Worm (Caenorhabditis elegans) whole organism, L3 larva: ENCODE data around the gene dnj-20.
A peak's percentile ranks its signal among the peaks of the same experiment; 100 is the strongest.

ENCODE experiments used
- ama-1 ChIP-seq: fragments of 150-350 bp; optimal IDR thresholded peaks from 2 replicates; lab custom pipeline; 2018
- elt-2 ChIP-seq: sonication (generic microtip); optimal IDR thresholded peaks from 2 replicates; lab custom pipeline; 2016; ENCODE audit warnings: missing genetic modification reagents, mild to moderate bottlenecking, missing genetic modification characterization, missing compliant biosample characterization
- elt-3 ChIP-seq, 3 experiments: fragments of 150-350 bp in 1 of 3; sonication (generic microtip) in 2 of 3; optimal IDR thresholded peaks; 2 replicates in 2 of 3; 4 replicates in 1 of 3; lab custom pipeline; 2014 to 2017; ENCODE audit warnings: missing biosample characterization in 3 of 3, missing genetic modification characterization in 3 of 3
- fos-1 ChIP-seq: fragments of 150-350 bp; optimal IDR thresholded peaks from 2 replicates; lab custom pipeline; 2014; ENCODE audit warnings: missing biosample characterization, missing genetic modification characterization
- lin-39 ChIP-seq: fragments of 150-350 bp; optimal IDR thresholded peaks from 2 replicates; lab custom pipeline; 2018; ENCODE audit warnings: missing biosample characterization, missing genetic modification reagents, missing genetic modification characterization
- nhr-25 ChIP-seq: sonication (generic microtip); optimal IDR thresholded peaks from 2 replicates; lab custom pipeline; 2017; ENCODE audit warnings: missing biosample characterization, missing genetic modification characterization
- pha-4 ChIP-seq: fragments of 150-350 bp; optimal IDR thresholded peaks from 2 replicates; lab custom pipeline; 2014; ENCODE audit warnings: missing biosample characterization, missing genetic modification reagents, missing genetic modification characterization
- unc-62 ChIP-seq: fragments of 150-350 bp; sonication (generic microtip); optimal IDR thresholded peaks from 4 replicates; lab custom pipeline; 2014; ENCODE audit warnings: missing biosample characterization, missing genetic modification reagents, missing genetic modification characterization

DNA sequence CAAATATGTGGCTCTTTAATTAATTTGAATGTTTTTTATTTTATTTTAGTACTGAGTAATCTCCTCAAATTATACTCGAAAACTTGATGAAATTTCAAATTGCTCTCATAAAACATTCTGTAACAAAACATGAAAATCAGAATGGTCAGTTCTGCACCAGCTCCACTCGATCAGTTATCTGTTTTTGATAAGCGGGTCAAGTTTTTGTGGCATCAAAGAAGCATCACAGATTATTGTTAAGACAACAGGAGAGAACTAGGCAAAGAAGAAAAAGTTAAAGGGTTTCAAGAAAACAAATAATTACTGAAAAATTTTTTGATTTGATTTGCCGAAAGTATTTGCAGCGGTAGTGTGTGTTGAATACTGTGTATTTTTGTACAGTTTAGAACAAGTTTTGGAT is 16.8 kb downstream of the dnj-20 start:
- peak; percentile 53 for TF ChIP-seq elt-2 (tag; lab: Kevin White, UChicago)
- TF ChIP-seq elt-3 (tag; optimal IDR thresholded peaks at IDR 0.05; lab: Kevin White, UChicago): no peak
- no peak for TF ChIP-seq nhr-25 (tag; lab: Kevin White, UChicago)
- TF ChIP-seq fos-1: no peak
- peak; percentile 6 for TF ChIP-seq pha-4 (tag; lab: Kevin White, UChicago)
- TF ChIP-seq ama-1 (lab: Kevin White, UChicago): no peak
- no peak for TF ChIP-seq unc-62 (GFP tag; lab: Kevin White, UChicago)
- TF ChIP-seq lin-39 (tag; lab: Kevin White, UChicago): no peak
